Fruit fly (Drosophila melanogaster): ENCODE results near the gene tomb.

tomb gene

DNA sequence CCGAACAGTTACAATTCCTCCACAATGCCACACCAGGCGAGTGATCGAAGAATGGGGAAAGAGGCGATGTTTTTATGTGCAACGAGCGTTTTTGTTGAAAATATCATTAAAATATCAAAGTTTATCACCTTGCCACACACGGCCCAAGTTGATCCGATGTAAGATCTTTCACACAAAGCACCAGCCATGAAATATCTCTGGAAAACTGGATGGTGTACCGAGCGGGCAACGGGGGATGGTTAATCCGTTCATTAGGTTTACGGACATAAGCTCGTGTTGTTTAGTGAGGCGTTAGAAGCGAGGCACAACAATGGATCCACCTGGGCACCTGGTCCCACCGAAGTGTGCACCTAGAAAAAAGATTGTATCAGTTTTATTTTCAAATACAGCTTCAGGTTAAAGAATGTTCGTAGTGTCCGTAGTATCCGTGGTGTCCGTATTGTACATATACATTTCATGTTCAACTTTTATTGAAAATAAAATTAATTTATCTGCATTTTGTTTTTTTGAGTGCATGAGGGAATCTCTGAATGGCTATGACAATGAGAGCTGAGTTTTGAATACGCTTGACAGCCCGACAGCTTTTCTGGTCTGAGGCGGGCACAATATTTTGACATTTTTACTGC is 40.0 kb downstream of the tomb start:
- TF ChIP-seq CG8301 (tag; optimal IDR thresholded peaks at IDR 0.05) (peak; percentile 0), gl (tag; optimal IDR thresholded peaks at IDR 0.05) (no peak)

- no peak for TF ChIP-seq fd96Ca (GFP tag; IDR thresholded peaks at IDR 0.05)
- no peak for TF ChIP-seq CG13204 (GFP tag; optimal IDR thresholded peaks at IDR 0.05)
- peak; percentile 32 for TF ChIP-seq CG17806 (tag; optimal IDR thresholded peaks at IDR 0.05)
- no peak for TF ChIP-seq CG32121 (GFP tag; IDR thresholded peaks at IDR 0.05)
- no peak for TF ChIP-seq EcR (GFP tag; optimal IDR thresholded peaks at IDR 0.05)
- TF ChIP-seq Pif1B (GFP tag; optimal IDR thresholded peaks at IDR 0.05), result peak; percentile 9
- TF ChIP-seq CG4496 (GFP tag; IDR thresholded peaks at IDR 0.05), result no peak; the same call in 2 of the 3 replicates
- no peak for TF ChIP-seq CG15710 (tag; optimal IDR thresholded peaks at IDR 0.05)
- TF ChIP-seq CG34367 (tag; optimal IDR thresholded peaks at IDR 0.05), result no peak
- peak; percentile 73 for TF ChIP-seq CG14655 (GFP tag; optimal IDR thresholded peaks at IDR 0.05)
- TF ChIP-seq gl (tag; optimal IDR thresholded peaks at IDR 0.05), result no peak
- TF ChIP-seq D1 (tag; optimal IDR thresholded peaks at IDR 0.05), result no peak
- no peak for TF ChIP-seq CG12605 (GFP tag; IDR thresholded peaks at IDR 0.05)
- peak; percentile 60 for TF ChIP-seq CG8301 (tag; optimal IDR thresholded peaks at IDR 0.05)
- no peak for TF ChIP-seq Snoo (tag; optimal IDR thresholded peaks at IDR 0.05)
- TF ChIP-seq CG8159 (tag; optimal IDR thresholded peaks at IDR 0.05), result peak; percentile 46
- TF ChIP-seq Pif1A (GFP tag; optimal IDR thresholded peaks at IDR 0.05), result no peak
- TF ChIP-seq rn (GFP tag; IDR thresholded peaks at IDR 0.05), result no peak
- TF ChIP-seq CG10348 (GFP tag; IDR thresholded peaks at IDR 0.05), result no peak
- TF ChIP-seq CG9948 (tag; optimal IDR thresholded peaks at IDR 0.05), result peak; percentile 39
- TF ChIP-seq Ets98B (GFP tag; IDR thresholded peaks at IDR 0.05), result peak; percentile 23; the same call in 1 of the 2 replicates
Observed at dm6 chr2L:5494808-5495356, 41.7 kb downstream of the tomb start.

- TF ChIP-seq Snoo (tag; optimal IDR thresholded peaks at IDR 0.05) (peak; percentile 13), CG10348 (GFP tag; IDR thresholded peaks at IDR 0.05) (no peak), CG17806 (tag; optimal IDR thresholded peaks at IDR 0.05) (peak; percentile 44), CG8301 (tag; optimal IDR thresholded peaks at IDR 0.05) (peak; percentile 43), gl (tag; optimal IDR thresholded peaks at IDR 0.05) (peak; percentile 39), CG9948 (tag; optimal IDR thresholded peaks at IDR 0.05) (peak; percentile 59), CG8159 (tag; optimal IDR thresholded peaks at IDR 0.05) (peak; percentile 58), CG34367 (tag; optimal IDR thresholded peaks at IDR 0.05) (peak; percentile 9), CG13204 (GFP tag; optimal IDR thresholded peaks at IDR 0.05) (peak; percentile 14), Ets98B (GFP tag; IDR thresholded peaks at IDR 0.05) (no peak), CG15710 (tag; optimal IDR thresholded peaks at IDR 0.05) (peak; percentile 40), D1 (tag; optimal IDR thresholded peaks at IDR 0.05) (no peak), rn (GFP tag; IDR thresholded peaks at IDR 0.05) (no peak), Pif1A (GFP tag; optimal IDR thresholded peaks at IDR 0.05) (peak; percentile 19), CG14655 (GFP tag; optimal IDR thresholded peaks at IDR 0.05) (peak; percentile 70)
Observed at dm6 chr2L:5493907-5494404, 42.6 kb downstream of the tomb start.

DNA sequence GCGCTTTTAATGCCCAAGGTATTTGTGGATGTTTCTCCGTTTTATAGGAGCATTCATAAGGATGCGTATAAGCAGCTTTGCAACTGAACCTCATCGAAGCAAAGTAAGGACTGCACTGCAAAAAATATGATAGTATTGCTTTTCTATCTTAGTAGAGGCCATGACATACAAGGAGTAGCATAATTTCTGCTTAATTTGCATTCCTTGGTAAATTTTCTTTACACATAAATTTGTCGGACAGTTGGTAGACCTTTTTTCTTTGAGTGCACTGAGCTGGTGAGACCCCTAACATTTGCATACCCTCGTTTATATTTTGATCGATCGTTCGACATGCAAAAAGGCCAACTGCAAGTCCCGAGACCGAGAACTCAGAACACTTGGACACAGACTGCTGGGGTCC is 43.6 kb downstream of the tomb start:
- TF ChIP-seq CG15710 (tag; optimal IDR thresholded peaks at IDR 0.05) (peak; percentile 67), CG8159 (tag; optimal IDR thresholded peaks at IDR 0.05) (peak; percentile 66), CG13204 (GFP tag; optimal IDR thresholded peaks at IDR 0.05) (no peak), CG34367 (tag; optimal IDR thresholded peaks at IDR 0.05) (peak; percentile 58), CG10348 (GFP tag; IDR thresholded peaks at IDR 0.05) (no peak), D1 (tag; optimal IDR thresholded peaks at IDR 0.05) (no peak), Pif1B (GFP tag; optimal IDR thresholded peaks at IDR 0.05) (peak; percentile 45), CG12605 (GFP tag; IDR thresholded peaks at IDR 0.05) (no peak), Snoo (tag; optimal IDR thresholded peaks at IDR 0.05) (peak; percentile 73), fd96Ca (GFP tag; IDR thresholded peaks at IDR 0.05) (0 out of 3 replicates have a peak, but pooled peaks have one; percentile 12), CG32121 (GFP tag; IDR thresholded peaks at IDR 0.05) (no peak), Ets98B (GFP tag; IDR thresholded peaks at IDR 0.05) (no peak), CG17806 (tag; optimal IDR thresholded peaks at IDR 0.05) (peak; percentile 67), EcR (GFP tag; optimal IDR thresholded peaks at IDR 0.05) (no peak), CG8301 (tag; optimal IDR thresholded peaks at IDR 0.05) (no peak), CG14655 (GFP tag; optimal IDR thresholded peaks at IDR 0.05) (peak; percentile 29), rn (GFP tag; IDR thresholded peaks at IDR 0.05) (no peak), Pif1A (GFP tag; optimal IDR thresholded peaks at IDR 0.05) (peak; percentile 63), CG4496 (GFP tag; IDR thresholded peaks at IDR 0.05) (peak; percentile 49; the same call in 1 of the 3 replicates), gl (tag; optimal IDR thresholded peaks at IDR 0.05) (no peak), CG9948 (tag; optimal IDR thresholded peaks at IDR 0.05) (peak; percentile 62)

- TF ChIP-seq Snoo (tag; optimal IDR thresholded peaks at IDR 0.05) (peak; percentile 12), CG34367 (tag; optimal IDR thresholded peaks at IDR 0.05) (peak; percentile 76), CG8301 (tag; optimal IDR thresholded peaks at IDR 0.05) (peak; percentile 77), Pif1B (GFP tag; optimal IDR thresholded peaks at IDR 0.05) (peak; percentile 70), rn (GFP tag; IDR thresholded peaks at IDR 0.05) (peak; percentile 45; the same call in 1 of the 2 replicates), CG8159 (tag; optimal IDR thresholded peaks at IDR 0.05) (peak; percentile 80), CG15710 (tag; optimal IDR thresholded peaks at IDR 0.05) (peak; percentile 73), D1 (tag; optimal IDR thresholded peaks at IDR 0.05) (no peak), fd96Ca (GFP tag; IDR thresholded peaks at IDR 0.05) (peak; percentile 82), CG4496 (GFP tag; IDR thresholded peaks at IDR 0.05) (peak; percentile 78), CG32121 (GFP tag; IDR thresholded peaks at IDR 0.05) (no peak), CG10348 (GFP tag; IDR thresholded peaks at IDR 0.05) (no peak), CG13204 (GFP tag; optimal IDR thresholded peaks at IDR 0.05) (peak; percentile 56), CG14655 (GFP tag; optimal IDR thresholded peaks at IDR 0.05) (peak; percentile 84), CG17806 (tag; optimal IDR thresholded peaks at IDR 0.05) (peak; percentile 70), CG12605 (GFP tag; IDR thresholded peaks at IDR 0.05) (peak; percentile 48; the same call in 1 of the 2 replicates), Pif1A (GFP tag; optimal IDR thresholded peaks at IDR 0.05) (peak; percentile 84), CG9948 (tag; optimal IDR thresholded peaks at IDR 0.05) (peak; percentile 63), gl (tag; optimal IDR thresholded peaks at IDR 0.05) (peak; percentile 71), Ets98B (GFP tag; IDR thresholded peaks at IDR 0.05) (peak; percentile 44), EcR (GFP tag; optimal IDR thresholded peaks at IDR 0.05) (no peak)
Observed at dm6 chr2L:5491220-5491619, 45.3 kb downstream of the tomb start.
